Fruit fly (Drosophila melanogaster) whole organism, embryonic: ENCODE data around the gene CG5776.

Experiments used
- Atf6 ChIP-seq: fragments of 200-800 bp; sonication (Bioruptor generic); IDR thresholded peaks from 2 replicates; pipeline ENCODE4 v1.3.6; 2022; ENCODE audit warnings: missing biosample characterization, missing genetic modification characterization
- B-H2 ChIP-seq: fragments of 200-800 bp; sonication (Bioruptor generic); optimal IDR thresholded peaks from 2 replicates; lab custom pipeline; 2018; ENCODE audit warnings: missing biosample characterization, mild to moderate bottlenecking, missing genetic modification characterization
- Bgb ChIP-seq: fragments of 200-800 bp; sonication (Bioruptor generic); IDR thresholded peaks from 2 replicates; pipeline ENCODE4 v1.3.6; 2022; ENCODE audit warnings: missing biosample characterization, missing genetic modification characterization; ENCODE audit not compliant: partially characterized antibody
- CG10147 ChIP-seq: fragments of 200-800 bp; sonication (Bioruptor generic); optimal IDR thresholded peaks from 2 replicates; lab custom pipeline; 2019; ENCODE audit warnings: missing biosample characterization, mild to moderate bottlenecking, missing genetic modification characterization, moderate library complexity
- CG10543 ChIP-seq: fragments of 200-800 bp; sonication (Bioruptor generic); optimal IDR thresholded peaks from 3 replicates; lab custom pipeline; 2017; ENCODE audit warnings: missing biosample characterization, mild to moderate bottlenecking, missing genetic modification characterization, moderate library complexity
- CG12391 ChIP-seq: fragments of 200-800 bp; sonication (Bioruptor generic); optimal IDR thresholded peaks from 3 replicates; lab custom pipeline; 2018; ENCODE audit warnings: missing biosample characterization, mild to moderate bottlenecking, missing genetic modification characterization, moderate library complexity
- CG12744 ChIP-seq: fragments of 200-800 bp; sonication (Bioruptor generic); optimal IDR thresholded peaks from 2 replicates; lab custom pipeline; 2016; ENCODE audit warnings: missing biosample characterization, missing genetic modification characterization
- CG14014 ChIP-seq: fragments of 200-800 bp; sonication (Bioruptor generic); IDR thresholded peaks from 2 replicates; pipeline ENCODE4 v1.3.6; 2022; ENCODE audit warnings: missing biosample characterization, missing genetic modification characterization
- CG14441 ChIP-seq: fragments of 200-800 bp; sonication (Bioruptor generic); IDR thresholded peaks from 2 replicates; pipeline ENCODE4 v1.3.6; 2022; ENCODE audit warnings: missing biosample characterization, missing genetic modification characterization
- CG17359 ChIP-seq: fragments of 200-800 bp; sonication (Bioruptor generic); optimal IDR thresholded peaks from 3 replicates; lab custom pipeline; 2018; ENCODE audit warnings: missing biosample characterization, mild to moderate bottlenecking, missing genetic modification characterization, moderate library complexity
- CG18476 ChIP-seq: fragments of 200-800 bp; sonication (Bioruptor generic); optimal IDR thresholded peaks from 2 replicates; lab custom pipeline; 2016; ENCODE audit warnings: missing biosample characterization, mild to moderate bottlenecking, missing genetic modification characterization
- CG31224 ChIP-seq: fragments of 200-800 bp; sonication (Bioruptor generic); IDR thresholded peaks from 2 replicates; pipeline ENCODE4 v1.3.6; 2022; ENCODE audit warnings: missing biosample characterization, missing genetic modification characterization
- CG3838 ChIP-seq: fragments of 200-800 bp; sonication (Bioruptor generic); optimal IDR thresholded peaks from 3 replicates; lab custom pipeline; 2016; ENCODE audit warnings: missing biosample characterization, missing genetic modification characterization
- CG4424 ChIP-seq: fragments of 200-800 bp; sonication (Bioruptor generic); optimal IDR thresholded peaks from 3 replicates; lab custom pipeline; 2016; ENCODE audit warnings: missing biosample characterization, missing genetic modification characterization
- CG4730 ChIP-seq: fragments of 200-800 bp; sonication (Bioruptor generic); IDR thresholded peaks from 2 replicates; pipeline ENCODE4 v1.3.6; 2022; ENCODE audit warnings: missing biosample characterization, missing genetic modification characterization
- CG4820 ChIP-seq: fragments of 200-800 bp; sonication (Bioruptor generic); optimal IDR thresholded peaks from 3 replicates; lab custom pipeline; 2016; ENCODE audit warnings: missing biosample characterization, missing genetic modification characterization
- CG4854 ChIP-seq: fragments of 200-800 bp; sonication (Bioruptor generic); optimal IDR thresholded peaks from 2 replicates; lab custom pipeline; 2016; ENCODE audit warnings: missing biosample characterization, missing genetic modification characterization, inconsistent platforms
- CG5180 ChIP-seq: fragments of 200-800 bp; sonication (Bioruptor generic); optimal IDR thresholded peaks from 3 replicates; lab custom pipeline; 2017; ENCODE audit warnings: missing biosample characterization, missing genetic modification characterization, mild to moderate bottlenecking, moderate library complexity, missing genetic modification reagents
- CG6254 ChIP-seq: fragments of 200-800 bp; sonication (Bioruptor generic); optimal IDR thresholded peaks from 3 replicates; lab custom pipeline; 2017; ENCODE audit warnings: mild to moderate bottlenecking, missing biosample characterization, missing genetic modification reagents, missing genetic modification characterization
- CG7271 ChIP-seq: fragments of 200-800 bp; sonication (Bioruptor generic); optimal IDR thresholded peaks from 2 replicates; lab custom pipeline; 2018; ENCODE audit warnings: missing biosample characterization, mild to moderate bottlenecking, missing genetic modification characterization, moderate library complexity
- CG7839 ChIP-seq: fragments of 200-800 bp; sonication (Bioruptor generic); optimal IDR thresholded peaks from 3 replicates; lab custom pipeline; 2018; ENCODE audit warnings: missing biosample characterization, mild to moderate bottlenecking, missing genetic modification characterization, moderate library complexity
- CG8281 ChIP-seq: fragments of 200-800 bp; sonication (Bioruptor generic); optimal IDR thresholded peaks from 2 replicates; lab custom pipeline; 2018; ENCODE audit warnings: missing biosample characterization, mild to moderate bottlenecking, missing genetic modification characterization, moderate library complexity
- Chrac-16 ChIP-seq: fragments of 200-800 bp; sonication (Bioruptor generic); optimal IDR thresholded peaks from 3 replicates; lab custom pipeline; 2016; ENCODE audit warnings: missing biosample characterization, missing genetic modification characterization
- Elba2 ChIP-seq: fragments of 200-800 bp; sonication (Bioruptor generic); optimal IDR thresholded peaks from 3 replicates; lab custom pipeline; 2016; ENCODE audit warnings: missing biosample characterization, missing genetic modification characterization
- HLHmδ ChIP-seq: fragments of 200-800 bp; sonication (Bioruptor generic); optimal IDR thresholded peaks from 2 replicates; lab custom pipeline; 2018; ENCODE audit warnings: missing biosample characterization, mild to moderate bottlenecking, missing genetic modification characterization, moderate library complexity
- NFAT ChIP-seq: fragments of 200-800 bp; sonication (Bioruptor generic); IDR thresholded peaks from 2 replicates; pipeline ENCODE4 v1.3.6; 2022; ENCODE audit warnings: missing biosample characterization, missing genetic modification characterization
- Nf-YA ChIP-seq: fragments of 200-800 bp; sonication (Bioruptor generic); IDR thresholded peaks from 2 replicates; pipeline ENCODE4 v1.3.6; 2022; ENCODE audit warnings: missing biosample characterization, missing genetic modification characterization
- NfI ChIP-seq: fragments of 200-800 bp; sonication (Bioruptor generic); optimal IDR thresholded peaks from 3 replicates; lab custom pipeline; 2018; ENCODE audit warnings: missing biosample characterization, mild to moderate bottlenecking, missing genetic modification characterization, moderate library complexity
- Oli ChIP-seq: fragments of 200-800 bp; sonication (Bioruptor generic); optimal IDR thresholded peaks from 2 replicates; lab custom pipeline; 2018; ENCODE audit warnings: missing biosample characterization, mild to moderate bottlenecking, missing genetic modification characterization, moderate library complexity
- Ravus ChIP-seq: fragments of 200-800 bp; sonication (Bioruptor generic); IDR thresholded peaks from 2 replicates; pipeline ENCODE4 v1.3.6; 2022; ENCODE audit warnings: missing biosample characterization, missing genetic modification characterization
- Rx ChIP-seq: fragments of 200-800 bp; sonication (Bioruptor generic); IDR thresholded peaks from 2 replicates; pipeline ENCODE4 v1.3.6; 2022; ENCODE audit warnings: missing biosample characterization, missing genetic modification characterization
- Side ChIP-seq: fragments of 200-800 bp; sonication (Bioruptor generic); optimal IDR thresholded peaks from 2 replicates; lab custom pipeline; 2016; ENCODE audit warnings: missing biosample characterization, missing genetic modification characterization
- az2 ChIP-seq: fragments of 200-800 bp; sonication (Bioruptor generic); optimal IDR thresholded peaks from 3 replicates; lab custom pipeline; 2016; ENCODE audit warnings: missing biosample characterization, missing genetic modification characterization
- ci ChIP-seq: fragments of 200-800 bp; sonication (Bioruptor generic); IDR thresholded peaks from 3 replicates; pipeline ENCODE4 v1.3.6; 2022; ENCODE audit warnings: missing biosample characterization, missing genetic modification characterization
- exex ChIP-seq: fragments of 200-800 bp; sonication (Bioruptor generic); optimal IDR thresholded peaks from 4 replicates; lab custom pipeline; 2018; ENCODE audit warnings: missing biosample characterization, mild to moderate bottlenecking, missing genetic modification characterization, moderate library complexity
- fu2 ChIP-seq: fragments of 200-800 bp; sonication (Bioruptor generic); optimal IDR thresholded peaks from 2 replicates; lab custom pipeline; 2016; ENCODE audit warnings: missing biosample characterization, missing genetic modification characterization
- hb ChIP-seq: fragments of 200-800 bp; sonication (Bioruptor generic); IDR thresholded peaks from 3 replicates; pipeline ENCODE4 v1.3.6; 2022; ENCODE audit warnings: missing biosample characterization, missing genetic modification characterization; ENCODE audit not compliant: partially characterized antibody
- hbn ChIP-seq: fragments of 200-800 bp; sonication (Bioruptor generic); IDR thresholded peaks from 2 replicates; pipeline ENCODE4 v1.3.6; 2022; ENCODE audit warnings: missing biosample characterization, missing genetic modification characterization; ENCODE audit not compliant: partially characterized antibody
- klu ChIP-seq: fragments of 200-800 bp; sonication (Bioruptor generic); IDR thresholded peaks from 2 replicates; pipeline ENCODE4 v1.3.6; 2022; ENCODE audit warnings: missing biosample characterization, missing genetic modification characterization
- lbe ChIP-seq: fragments of 200-800 bp; sonication (Bioruptor generic); optimal IDR thresholded peaks from 2 replicates; lab custom pipeline; 2016; ENCODE audit warnings: missing biosample characterization, mild to moderate bottlenecking, missing genetic modification characterization
- nmo ChIP-seq: fragments of 200-800 bp; sonication (Bioruptor generic); optimal IDR thresholded peaks from 2 replicates; lab custom pipeline; 2018; ENCODE audit warnings: missing biosample characterization, mild to moderate bottlenecking, missing genetic modification characterization, moderate library complexity
- org-1 ChIP-seq: fragments of 200-800 bp; sonication (Bioruptor generic); optimal IDR thresholded peaks from 2 replicates; lab custom pipeline; 2017; ENCODE audit warnings: missing biosample characterization, missing genetic modification characterization
- pan ChIP-seq, 4 experiments: fragments of >200 bp in 3 of 4; fragments of 200-800 bp in 1 of 4; sonication (Bioruptor generic) in 1 of 4; optimal IDR thresholded peaks in 3 of 4; IDR thresholded peaks in 1 of 4; 2 replicates each; pipeline versions ENCODE4 v1.3.6 to Lab custom; 2017 to 2022; ENCODE audit warnings: missing biosample characterization in 2 of 4, missing genetic modification characterization in 2 of 4, mixed read lengths in 1 of 4
- scrt ChIP-seq: fragments of 200-800 bp; sonication (Bioruptor generic); optimal IDR thresholded peaks from 2 replicates; lab custom pipeline; 2018; ENCODE audit warnings: missing biosample characterization, mild to moderate bottlenecking, missing genetic modification characterization, moderate library complexity
- tap ChIP-seq: fragments of 200-800 bp; optimal IDR thresholded peaks from 3 replicates; lab custom pipeline; 2019; ENCODE audit warnings: missing biosample characterization, mild to moderate bottlenecking, missing genetic modification characterization, moderate library complexity
- vfl ChIP-seq: fragments of 200-800 bp; sonication (Bioruptor generic); optimal IDR thresholded peaks from 2 replicates; lab custom pipeline; 2016; ENCODE audit warnings: missing biosample characterization, missing genetic modification characterization
- zen2 ChIP-seq: fragments of 200-800 bp; sonication (Bioruptor generic); IDR thresholded peaks from 3 replicates; pipeline ENCODE4 v1.3.6; 2022; ENCODE audit warnings: missing biosample characterization, missing genetic modification characterization; ENCODE audit not compliant: partially characterized antibody
- zf30C ChIP-seq: fragments of 200-800 bp; sonication (Bioruptor generic); optimal IDR thresholded peaks from 3 replicates; lab custom pipeline; 2018; ENCODE audit warnings: missing biosample characterization, mild to moderate bottlenecking, missing genetic modification characterization
- zfh1 ChIP-seq: fragments of 200-800 bp; sonication (Bioruptor generic); IDR thresholded peaks from 3 replicates; pipeline ENCODE4 v1.3.6; 2022; ENCODE audit warnings: missing biosample characterization, missing genetic modification characterization

The CG5776 gene

DNA sequence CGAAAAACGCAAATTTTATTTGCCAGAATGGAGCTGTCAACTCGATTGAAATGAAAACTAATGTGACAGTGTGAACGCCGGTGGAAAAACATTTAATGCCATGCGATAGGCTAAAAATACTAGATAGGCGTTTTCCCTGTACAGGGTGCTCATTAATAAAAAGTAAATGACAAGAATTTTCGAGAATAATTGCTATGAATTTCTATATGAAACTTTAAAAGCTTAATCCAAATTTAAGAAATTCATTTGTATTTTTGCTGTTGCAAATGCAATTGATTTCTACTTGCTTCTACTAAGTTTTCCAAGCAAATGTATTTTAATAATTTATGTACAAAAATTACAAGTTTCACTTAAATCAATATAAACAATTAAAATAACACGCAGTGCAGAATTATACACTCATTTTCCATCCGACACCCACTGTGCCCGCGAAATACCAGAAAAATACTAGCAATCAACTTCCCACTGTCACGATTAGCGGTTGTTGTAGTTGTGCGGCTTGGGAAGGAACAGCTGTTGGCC, 17.6 kb upstream of the CG5776 start, which contains the start of gene Pih1D1 (continued):
- TF ChIP-seq CG12744, result peak; percentile 91
- TF ChIP-seq CG7839, result peak; percentile 97
- TF ChIP-seq klu (GFP tag; lab: Robert Waterston, UW), result peak; percentile 97
- TF ChIP-seq CG12391, result peak; percentile 97
- peak; percentile 97 for TF ChIP-seq CG4424 (GFP tag; lab: Kevin White, UChicago)
- TF ChIP-seq scrt, result peak; percentile 83
- peak; percentile 95 for TF ChIP-seq Chrac-16
- TF ChIP-seq CG7271 (tag; lab: Kevin White, UChicago), result peak; percentile 72
- peak; percentile 84 for TF ChIP-seq CG4854 (GFP tag; lab: Kevin White, UChicago)
- TF ChIP-seq CG14014 (GFP tag; lab: Robert Waterston, UW), result peak; percentile 96
- TF ChIP-seq CG31224, result peak; percentile 93
- peak; percentile 93 for TF ChIP-seq CG4730 (GFP tag; lab: Robert Waterston, UW)
- peak; percentile 94 for TF ChIP-seq Oli (tag; lab: Kevin White, UChicago)
- no peak for TF ChIP-seq Bgb (GFP tag; lab: Robert Waterston, UW)
- TF ChIP-seq CG18476 (GFP tag; lab: Kevin White, UChicago), result peak; percentile 94
- peak; percentile 88 for TF ChIP-seq CG8281 (tag; lab: Kevin White, UChicago)
- TF ChIP-seq CG10147 (GFP tag; lab: Kevin White, UChicago), result peak; percentile 96
- TF ChIP-seq nmo (GFP tag; lab: Kevin White, UChicago), result peak; percentile 99
- TF ChIP-seq CG4820 (GFP tag; lab: Kevin White, UChicago), result peak; percentile 95
- peak; percentile 90 for TF ChIP-seq ci (GFP tag; lab: Robert Waterston, UW)
- peak; percentile 80 for TF ChIP-seq Nf-YA (GFP tag; lab: Robert Waterston, UW)
- peak; percentile 94 for TF ChIP-seq CG14441 (GFP tag; lab: Robert Waterston, UW)
- peak; percentile 94 for TF ChIP-seq az2 (GFP tag; lab: Kevin White, UChicago)
- peak; percentile 95 for TF ChIP-seq Atf6 (GFP tag; lab: Robert Waterston, UW)
- peak; percentile 85 for TF ChIP-seq B-H2 (GFP tag; lab: Kevin White, UChicago)
- no peak for TF ChIP-seq HLHmδ
- TF ChIP-seq CG6254, result peak; percentile 96
- TF ChIP-seq CG17359, result peak; percentile 93
- no peak for TF ChIP-seq zen2
- TF ChIP-seq tap (tag; lab: Kevin White, UChicago), result peak; percentile 85
- peak; percentile 84 for TF ChIP-seq CG3838
- TF ChIP-seq hb, result no peak
- TF ChIP-seq CG5180, result peak; percentile 77
- peak; percentile 95 for TF ChIP-seq zfh1 (GFP tag; lab: Robert Waterston, UW)
- TF ChIP-seq org-1 (GFP tag; lab: Kevin White, UChicago), result peak; percentile 87
- no peak for TF ChIP-seq lbe (GFP tag; lab: Kevin White, UChicago)
- TF ChIP-seq Side (GFP tag; lab: Kevin White, UChicago), result peak; percentile 86
- peak; percentile 94 for TF ChIP-seq NfI (GFP tag; lab: Kevin White, UChicago)
- peak; percentile 95 for TF ChIP-seq Rx (GFP tag; lab: Robert Waterston, UW)
- no peak for TF ChIP-seq zf30C (GFP tag; lab: Kevin White, UChicago)
- TF ChIP-seq hbn (GFP tag; lab: Robert Waterston, UW), result no peak
- peak; percentile 73 for TF ChIP-seq Elba2
- no peak for TF ChIP-seq pan (optimal IDR thresholded peaks at IDR 0.05; lab: Kevin White, UChicago)
- TF ChIP-seq pan (GFP tag; optimal IDR thresholded peaks at IDR 0.05 in 1 of 2, IDR thresholded peaks at IDR 0.05 in 1 of 2), result peak in 1 of 2 experiments; percentile 97
- TF ChIP-seq exex, result peak; percentile 70
- TF ChIP-seq fu2 (GFP tag; lab: Kevin White, UChicago), result peak; percentile 94
- TF ChIP-seq vfl (GFP tag; lab: Kevin White, UChicago), result peak; percentile 89
- peak; percentile 92 for TF ChIP-seq CG10543 (GFP tag; lab: Kevin White, UChicago)
- peak; percentile 86 for TF ChIP-seq Ravus (GFP tag; lab: Robert Waterston, UW)
- TF ChIP-seq NFAT, result peak; percentile 90
